Comparison of ENCODE assay signal across 5 fruit fly cellular contexts in the genomic region with DNA sequence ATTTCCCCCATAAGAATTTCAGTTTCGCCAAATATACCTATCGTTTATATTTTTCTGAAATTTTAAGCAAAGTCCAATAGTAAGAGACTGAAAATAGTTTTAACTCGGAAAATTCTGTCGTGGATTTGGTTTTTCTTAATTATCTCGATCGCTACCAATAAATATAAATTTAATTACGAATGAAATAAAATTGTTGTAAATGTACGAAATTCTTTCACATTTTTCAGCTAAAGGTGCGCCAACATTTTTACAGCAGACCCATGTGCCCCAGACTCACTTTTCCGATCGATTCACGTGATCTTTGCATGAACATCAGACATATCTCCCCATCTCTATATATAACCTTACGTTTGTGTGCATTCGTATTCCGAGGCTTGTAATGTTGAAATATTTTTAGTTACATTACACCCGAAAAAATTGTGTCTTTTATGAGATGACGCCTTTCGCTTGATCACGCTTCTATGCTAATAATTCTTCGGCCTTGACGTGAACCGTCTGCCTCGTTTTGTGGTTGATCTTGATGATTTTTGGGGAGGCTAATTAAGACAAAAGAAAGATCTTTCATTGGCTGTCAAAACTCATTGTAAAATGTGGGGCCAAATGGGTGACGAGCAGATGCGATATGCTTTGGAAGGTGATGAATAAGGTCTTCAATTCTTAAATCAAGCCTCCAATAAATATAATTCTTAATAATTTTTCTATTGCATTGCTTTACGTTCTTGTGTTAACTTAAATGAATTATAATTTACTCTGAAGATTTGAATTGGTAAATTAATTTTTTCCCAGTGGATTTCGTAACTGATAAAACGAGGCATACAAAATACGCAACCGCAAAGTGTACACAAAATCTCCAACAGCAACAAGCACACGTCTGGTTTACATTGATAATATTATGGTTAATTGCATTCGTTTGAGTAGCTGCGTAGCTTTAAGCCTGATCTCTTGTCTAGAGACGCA.
TF ChIP-seq lines count a peak whose summit lies in the region.

No protein-coding gene starts in this region.

- no peak for TF ChIP-seq CTCF in whole organism, embryonic (GFP tag; optimal IDR thresholded peaks at IDR 0.05; lab: Kevin White, UChicago)

TF ChIP-seq in whole organism, adult, 20 proteins besides CTCF, POLR2A, EP300 and RAD21:
- TF ChIP-seq Mnt (GFP tag; optimal IDR thresholded peaks at IDR 0.05; lab: Kevin White, UChicago): no peak
- TF ChIP-seq kay (GFP tag; lab: Kevin White, UChicago; ENCODE audit: borderline replicate concordance): peak; percentile 75
- peak; percentile 26 for TF ChIP-seq CG5204 (GFP tag; optimal IDR thresholded peaks at IDR 0.05; lab: Kevin White, UChicago)

TF ChIP-seq in whole organism, embryonic, 481 proteins besides CTCF, POLR2A, EP300 and RAD21 (continues in another document):
- 0 out of 2 replicates have a peak, but pooled peaks have one; percentile 28 for TF ChIP-seq CG11696 (GFP tag; IDR thresholded peaks at IDR 0.05; lab: Robert Waterston, UW)
- TF ChIP-seq exex (tag; optimal IDR thresholded peaks at IDR 0.05; lab: Kevin White, UChicago): no peak
- TF ChIP-seq Ada2b (GFP tag; IDR thresholded peaks at IDR 0.05; lab: Robert Waterston, UW): no peak
- peak; percentile 9 for TF ChIP-seq gsb-n (tag; optimal IDR thresholded peaks at IDR 0.05; lab: Kevin White, UChicago)
- no peak for TF ChIP-seq B-H1 (GFP tag; IDR thresholded peaks at IDR 0.05; lab: Robert Waterston, UW)
- peak; percentile 8 for TF ChIP-seq HHEX (GFP tag; optimal IDR thresholded peaks at IDR 0.05; lab: Kevin White, UChicago)
- no peak for TF ChIP-seq CG12299 (tag; optimal IDR thresholded peaks at IDR 0.05; lab: Kevin White, UChicago)
- TF ChIP-seq CG2202 (tag; optimal IDR thresholded peaks at IDR 0.05; lab: Kevin White, UChicago): no peak
- no peak for TF ChIP-seq Spps (tag; optimal IDR thresholded peaks at IDR 0.05; lab: Kevin White, UChicago)
- TF ChIP-seq CG11695 (GFP tag; IDR thresholded peaks at IDR 0.05; lab: Robert Waterston, UW): no peak; the same call in 2 of the 3 replicates
- TF ChIP-seq Lpt (GFP tag; optimal IDR thresholded peaks at IDR 0.05; lab: Kevin White, UChicago): no peak
- no peak for TF ChIP-seq MESR4 (GFP tag; optimal IDR thresholded peaks at IDR 0.05; lab: Kevin White, UChicago)
- TF ChIP-seq psq (GFP tag; optimal IDR thresholded peaks at IDR 0.05; lab: Kevin White, UChicago): no peak
- no peak for TF ChIP-seq CG10565 (GFP tag; optimal IDR thresholded peaks at IDR 0.05; lab: Kevin White, UChicago)
- TF ChIP-seq eyg (GFP tag; optimal IDR thresholded peaks at IDR 0.05; lab: Kevin White, UChicago): no peak
- peak; percentile 4 for TF ChIP-seq CG9609 (GFP tag; optimal IDR thresholded peaks at IDR 0.05; lab: Kevin White, UChicago)
- TF ChIP-seq Lim3 (GFP tag; IDR thresholded peaks at IDR 0.05; lab: Robert Waterston, UW): no peak
- TF ChIP-seq ranshi (GFP tag; IDR thresholded peaks at IDR 0.05; lab: Robert Waterston, UW): 0 out of 2 replicates have a peak, but pooled peaks have one; percentile 43
- TF ChIP-seq sens (GFP tag; lab: Kevin White, UChicago): peak; percentile 85

TF ChIP-seq in whole organism, prepupa, 60 proteins besides CTCF, POLR2A, EP300 and RAD21 (continues in another document):
- no peak for TF ChIP-seq CG8119 (GFP tag; IDR thresholded peaks at IDR 0.05; lab: Robert Waterston, UW)
- TF ChIP-seq Sox102F (GFP tag; optimal IDR thresholded peaks at IDR 0.05; lab: Kevin White, UChicago): peak; percentile 68
- TF ChIP-seq CG32006 (GFP tag; optimal IDR thresholded peaks at IDR 0.05; lab: Kevin White, UChicago): peak; percentile 58
- peak; percentile 70 for TF ChIP-seq esn (GFP tag; optimal IDR thresholded peaks at IDR 0.05; lab: Kevin White, UChicago)
- TF ChIP-seq vri (GFP tag; optimal IDR thresholded peaks at IDR 0.05; lab: Kevin White, UChicago): peak; percentile 22
- TF ChIP-seq dac (GFP tag; optimal IDR thresholded peaks at IDR 0.05; lab: Kevin White, UChicago): no peak
- TF ChIP-seq fkh (GFP tag; optimal IDR thresholded peaks at IDR 0.05; lab: Kevin White, UChicago): peak; percentile 58
- TF ChIP-seq dsx (GFP tag; optimal IDR thresholded peaks at IDR 0.05; lab: Kevin White, UChicago; ENCODE audit: poor library complexity, severe bottlenecking): no peak
- TF ChIP-seq CG11294 (GFP tag; IDR thresholded peaks at IDR 0.05; lab: Robert Waterston, UW): no peak
- peak; percentile 41 for TF ChIP-seq Eip75B (GFP tag; optimal IDR thresholded peaks at IDR 0.05; lab: Kevin White, UChicago)
- TF ChIP-seq eg (GFP tag; IDR thresholded peaks at IDR 0.05; lab: Robert Waterston, UW): 0 out of 3 replicates have a peak, but pooled peaks have one; percentile 34
- TF ChIP-seq CG6163 (GFP tag; IDR thresholded peaks at IDR 0.05; lab: Robert Waterston, UW): no peak
- TF ChIP-seq CG4318 (GFP tag; optimal IDR thresholded peaks at IDR 0.05; lab: Kevin White, UChicago): peak; percentile 7
- peak; percentile 92 for TF ChIP-seq Eip78C (GFP tag; lab: Kevin White, UChicago)
- peak; percentile 1 for TF ChIP-seq Blimp-1 (GFP tag; optimal IDR thresholded peaks at IDR 0.05; lab: Kevin White, UChicago)
- peak in 1 of 2 experiments; percentile 44 for TF ChIP-seq ss (GFP tag; optimal IDR thresholded peaks at IDR 0.05; lab: Kevin White, UChicago)
- peak; percentile 54 for TF ChIP-seq CG31627 (GFP tag; optimal IDR thresholded peaks at IDR 0.05; lab: Kevin White, UChicago)
- TF ChIP-seq CG1621 (tag; optimal IDR thresholded peaks at IDR 0.05; lab: Kevin White, UChicago): no peak
- peak; percentile 14 for TF ChIP-seq Sox14 (GFP tag; optimal IDR thresholded peaks at IDR 0.05; lab: Kevin White, UChicago)

TF ChIP-seq in whole organism, pupa, 21 proteins besides CTCF, POLR2A, EP300 and RAD21:
- TF ChIP-seq CG14655 (GFP tag; optimal IDR thresholded peaks at IDR 0.05; lab: Kevin White, UChicago): peak; percentile 62
- TF ChIP-seq Snoo (tag; optimal IDR thresholded peaks at IDR 0.05; lab: Kevin White, UChicago): peak; percentile 38
- TF ChIP-seq EcR (GFP tag; optimal IDR thresholded peaks at IDR 0.05; lab: Kevin White, UChicago): no peak
- TF ChIP-seq CG34367 (tag; optimal IDR thresholded peaks at IDR 0.05; lab: Kevin White, UChicago): no peak
- peak; percentile 40 for TF ChIP-seq Pif1A (GFP tag; optimal IDR thresholded peaks at IDR 0.05; lab: Kevin White, UChicago)
- TF ChIP-seq CG10348 (GFP tag; IDR thresholded peaks at IDR 0.05; lab: Robert Waterston, UW): no peak
- TF ChIP-seq CG17806 (tag; optimal IDR thresholded peaks at IDR 0.05; lab: Kevin White, UChicago): peak; percentile 25
- TF ChIP-seq rn (GFP tag; IDR thresholded peaks at IDR 0.05; lab: Robert Waterston, UW): no peak
- TF ChIP-seq CG8159 (tag; optimal IDR thresholded peaks at IDR 0.05; lab: Kevin White, UChicago): peak; percentile 49
- peak; percentile 64 for TF ChIP-seq D1 (tag; optimal IDR thresholded peaks at IDR 0.05; lab: Kevin White, UChicago)
- peak; percentile 31 for TF ChIP-seq CG15710 (tag; optimal IDR thresholded peaks at IDR 0.05; lab: Kevin White, UChicago)
- TF ChIP-seq CG9948 (tag; optimal IDR thresholded peaks at IDR 0.05; lab: Kevin White, UChicago): peak; percentile 44
- peak; percentile 22 for TF ChIP-seq CG8301 (tag; optimal IDR thresholded peaks at IDR 0.05; lab: Kevin White, UChicago)

TF ChIP-seq in whole organism, wandering third instar larva, 38 proteins besides CTCF, POLR2A, EP300 and RAD21:
- peak; percentile 29 for TF ChIP-seq rgr (GFP tag; optimal IDR thresholded peaks at IDR 0.05; lab: Kevin White, UChicago)
- peak in 1 of 2 experiments; percentile 32 for TF ChIP-seq foxo (GFP tag; optimal IDR thresholded peaks at IDR 0.05; lab: Kevin White, UChicago)
- peak; percentile 19 for TF ChIP-seq dmrt93B (GFP tag; optimal IDR thresholded peaks at IDR 0.05; lab: Kevin White, UChicago)
- no peak for TF ChIP-seq Abd-B (GFP tag; optimal IDR thresholded peaks at IDR 0.05; lab: Kevin White, UChicago)
- no peak for TF ChIP-seq Hr83 (GFP tag; optimal IDR thresholded peaks at IDR 0.05; lab: Kevin White, UChicago; ENCODE audit: poor library complexity, severe bottlenecking)
- TF ChIP-seq psq (GFP tag; optimal IDR thresholded peaks at IDR 0.05; lab: Kevin White, UChicago): peak; percentile 9
- peak; percentile 47 for TF ChIP-seq fru (GFP tag; optimal IDR thresholded peaks at IDR 0.05; lab: Kevin White, UChicago)
- TF ChIP-seq h (GFP tag; optimal IDR thresholded peaks at IDR 0.05; lab: Kevin White, UChicago): peak; percentile 15
- TF ChIP-seq jim (GFP tag; optimal IDR thresholded peaks at IDR 0.05; lab: Kevin White, UChicago): no peak
- no peak for TF ChIP-seq N (GFP tag; optimal IDR thresholded peaks at IDR 0.05; lab: Kevin White, UChicago)
- TF ChIP-seq brk (GFP tag; optimal IDR thresholded peaks at IDR 0.05; lab: Kevin White, UChicago): no peak
